Worm (Caenorhabditis elegans) whole organism, L4 larva: ENCODE results near the gene npr-10.
A peak's percentile ranks its signal among the peaks of the same experiment; 100 is the strongest.

Experiments
- F26F4.8 ChIP-seq: fragments of 200-800 bp; sonication (Bioruptor generic); conservative IDR thresholded peaks from 2 replicates; pipeline ENCODE4 v1.3.6; 2022; ENCODE audit warnings: missing genetic modification characterization, missing compliant biosample characterization
- F37D6.2 ChIP-seq: sonication (generic microtip); optimal IDR thresholded peaks from 2 replicates; lab custom pipeline; 2016; ENCODE audit warnings: mild to moderate bottlenecking, missing genetic modification characterization, missing compliant biosample characterization
- F49E8.2 ChIP-seq: sonication (generic microtip); optimal IDR thresholded peaks from 2 replicates; lab custom pipeline; 2016; ENCODE audit warnings: missing compliant biosample characterization, mild to moderate bottlenecking, missing genetic modification characterization, borderline replicate concordance
- R02D3.7 ChIP-seq: fragments of 150-350 bp; sonication (generic microtip); optimal IDR thresholded peaks from 3 replicates; lab custom pipeline; 2014; ENCODE audit warnings: missing biosample characterization, missing genetic modification characterization
- T20F7.1 ChIP-seq: fragments of 200-800 bp; sonication (Bioruptor generic); optimal IDR thresholded peaks from 2 replicates; lab custom pipeline; 2018; ENCODE audit warnings: mild to moderate bottlenecking, missing genetic modification characterization, missing compliant biosample characterization
- Y105C5A.15 ChIP-seq: fragments of 200-800 bp; sonication (Bioruptor generic); IDR thresholded peaks from 2 replicates; pipeline ENCODE4 v1.3.6; 2022; ENCODE audit warnings: missing genetic modification characterization, missing compliant biosample characterization
- Y48G9A.11 ChIP-seq: fragments of 200-800 bp; sonication (Bioruptor generic); IDR thresholded peaks from 2 replicates; pipeline ENCODE4 v1.3.6; 2022; ENCODE audit warnings: missing genetic modification reagents, missing genetic modification characterization, missing compliant biosample characterization
- Y75B8A.6 ChIP-seq: fragments of 200-800 bp; sonication (Bioruptor generic); IDR thresholded peaks from 2 replicates; pipeline ENCODE4 v1.3.6; 2022; ENCODE audit warnings: missing genetic modification reagents, missing genetic modification characterization, missing compliant biosample characterization
- aha-1 ChIP-seq: fragments of 150-350 bp; peaks from one replicate; lab custom pipeline; 2014; ENCODE audit warnings: missing biosample characterization, missing genetic modification characterization
- ceh-28 ChIP-seq: fragments of 150-350 bp; optimal IDR thresholded peaks from 2 replicates; lab custom pipeline; 2014; ENCODE audit warnings: missing biosample characterization, missing genetic modification reagents, missing genetic modification characterization
- ceh-62 ChIP-seq: sonication (generic microtip); optimal IDR thresholded peaks from 2 replicates; lab custom pipeline; 2017; ENCODE audit warnings: missing biosample characterization, missing genetic modification characterization
- cey-2 ChIP-seq: sonication (generic microtip); optimal IDR thresholded peaks from 3 replicates; lab custom pipeline; 2017; ENCODE audit warnings: missing genetic modification characterization, mild to moderate bottlenecking, missing compliant biosample characterization, antibody characterized with exemption, borderline replicate concordance; ENCODE audit not compliant: insufficient read depth
- daf-16 ChIP-seq, 3 experiments: sonication (generic microtip); optimal IDR thresholded peaks; 2 replicates each; lab custom pipeline; 2016 to 2017; ENCODE audit warnings: missing genetic modification characterization in 3 of 3, missing genetic modification reagents in 3 of 3, mild to moderate bottlenecking in 2 of 3, missing compliant biosample characterization in 2 of 3, missing biosample characterization in 1 of 3, moderate library complexity in 1 of 3
- dmd-6 ChIP-seq: fragments of 200-800 bp; sonication (Bioruptor generic); IDR thresholded peaks from 2 replicates; pipeline ENCODE4 v1.3.6; 2022; ENCODE audit warnings: missing genetic modification reagents, missing genetic modification characterization, missing compliant biosample characterization
- dmd-9 ChIP-seq: fragments of 200-800 bp; sonication (Bioruptor generic); IDR thresholded peaks from 2 replicates; pipeline ENCODE4 v1.3.6; 2022; ENCODE audit warnings: missing genetic modification reagents, missing genetic modification characterization, missing compliant biosample characterization
- duxl-1 ChIP-seq: sonication (generic microtip); optimal IDR thresholded peaks from 2 replicates; lab custom pipeline; 2016; ENCODE audit warnings: mild to moderate bottlenecking, missing genetic modification characterization, moderate library complexity, missing compliant biosample characterization; ENCODE audit not compliant: poor library complexity
- dve-1 ChIP-seq: sonication (generic microtip); optimal IDR thresholded peaks from 2 replicates; lab custom pipeline; 2017; ENCODE audit warnings: antibody characterized with exemption, mild to moderate bottlenecking, missing genetic modification characterization, missing compliant biosample characterization; ENCODE audit not compliant: insufficient read depth
- hif-1 ChIP-seq, 2 experiments: sonication (generic microtip); optimal IDR thresholded peaks; 2 replicates each; lab custom pipeline; 2016 to 2017; ENCODE audit warnings: missing compliant biosample characterization in 2 of 2, missing genetic modification characterization in 2 of 2, missing genetic modification reagents in 2 of 2, missing genotype in 2 of 2, mild to moderate bottlenecking in 1 of 2
- hlh-30 ChIP-seq: sonication (generic microtip); optimal IDR thresholded peaks from 2 replicates; lab custom pipeline; 2017; ENCODE audit warnings: antibody characterized with exemption, mild to moderate bottlenecking, missing genetic modification characterization, missing compliant biosample characterization; ENCODE audit not compliant: insufficient read depth
- lim-7 ChIP-seq: fragments of 200-800 bp; sonication (Bioruptor generic); IDR thresholded peaks from 2 replicates; pipeline ENCODE4 v1.3.6; 2022; ENCODE audit warnings: missing genetic modification characterization, missing compliant biosample characterization
- lin-1 ChIP-seq: fragments of 200-800 bp; sonication (Bioruptor generic); IDR thresholded peaks from 2 replicates; pipeline ENCODE4 v1.3.6; 2022; ENCODE audit warnings: missing genetic modification reagents, missing genetic modification characterization, missing compliant biosample characterization
- lin-13 ChIP-seq: fragments of 150-350 bp; optimal IDR thresholded peaks from 2 replicates; lab custom pipeline; 2014; ENCODE audit warnings: missing biosample characterization, missing genetic modification reagents, missing genetic modification characterization
- lin-38 ChIP-seq: fragments of 200-800 bp; sonication (Bioruptor generic); IDR thresholded peaks from 2 replicates; pipeline ENCODE4 v1.3.6; 2022; ENCODE audit warnings: missing genetic modification reagents, missing genetic modification characterization, missing compliant biosample characterization
- lir-3 ChIP-seq: sonication (generic microtip); optimal IDR thresholded peaks from 2 replicates; lab custom pipeline; 2016; ENCODE audit warnings: mild to moderate bottlenecking, missing genetic modification characterization, missing compliant biosample characterization
- lsy-2 ChIP-seq, 2 experiments: fragments of 150-350 bp in 1 of 2; sonication (generic microtip) in 1 of 2; optimal IDR thresholded peaks; 2 replicates each; lab custom pipeline; 2014 to 2017; ENCODE audit warnings: missing biosample characterization in 2 of 2, missing genetic modification characterization in 2 of 2
- madf-5 ChIP-seq, 2 experiments: fragments of 200-800 bp; sonication (Bioruptor generic); IDR thresholded peaks; 2 replicates each; pipeline ENCODE4 v1.3.6; 2022; ENCODE audit warnings: missing compliant biosample characterization in 2 of 2, missing genetic modification characterization in 2 of 2
- madf-9 ChIP-seq: fragments of 200-800 bp; sonication (Bioruptor generic); conservative IDR thresholded peaks from 2 replicates; pipeline ENCODE4 v1.3.6; 2022; ENCODE audit warnings: missing genetic modification reagents, missing genetic modification characterization, missing compliant biosample characterization
- mxl-3 ChIP-seq: fragments of 200-800 bp; sonication (Bioruptor generic); optimal IDR thresholded peaks from 2 replicates; lab custom pipeline; 2018; ENCODE audit warnings: mild to moderate bottlenecking, missing genetic modification characterization, missing compliant biosample characterization
- nhr-102 ChIP-seq: sonication (generic microtip); optimal IDR thresholded peaks from 2 replicates; lab custom pipeline; 2016; ENCODE audit warnings: mild to moderate bottlenecking, missing genetic modification characterization, moderate library complexity, missing compliant biosample characterization
- nhr-25 ChIP-seq: sonication (generic microtip); optimal IDR thresholded peaks from 2 replicates; lab custom pipeline; 2017; ENCODE audit warnings: missing genetic modification characterization, mild to moderate bottlenecking, missing compliant biosample characterization, antibody characterized with exemption, moderate library complexity, borderline replicate concordance; ENCODE audit not compliant: insufficient read depth
- nhr-28 ChIP-seq: fragments of 150-350 bp; optimal IDR thresholded peaks from 2 replicates; lab custom pipeline; 2014; ENCODE audit warnings: missing biosample characterization, missing genetic modification characterization
- nhr-41 ChIP-seq: fragments of 200-800 bp; sonication (Bioruptor generic); IDR thresholded peaks from 2 replicates; pipeline ENCODE4 v1.3.6; 2022; ENCODE audit warnings: missing genetic modification reagents, missing genetic modification characterization, missing compliant biosample characterization
- nhr-48 ChIP-seq: sonication (generic microtip); optimal IDR thresholded peaks from 2 replicates; lab custom pipeline; 2016; ENCODE audit warnings: mild to moderate bottlenecking, missing genetic modification characterization, missing compliant biosample characterization
- nhr-6 ChIP-seq: fragments of 150-350 bp; optimal IDR thresholded peaks from 2 replicates; lab custom pipeline; 2014; ENCODE audit warnings: missing biosample characterization, missing genetic modification characterization
- nhr-77 ChIP-seq: fragments of 150-350 bp; optimal IDR thresholded peaks from 2 replicates; lab custom pipeline; 2014; ENCODE audit warnings: missing biosample characterization, missing genetic modification characterization
- pqm-1 ChIP-seq: sonication (generic microtip); optimal IDR thresholded peaks from 2 replicates; lab custom pipeline; 2017; ENCODE audit warnings: missing biosample characterization, missing genetic modification characterization
- saeg-2 ChIP-seq: fragments of 200-800 bp; sonication (Bioruptor generic); IDR thresholded peaks from 2 replicates; pipeline ENCODE4 v1.3.6; 2022; ENCODE audit warnings: missing genetic modification reagents, missing genetic modification characterization, missing compliant biosample characterization
- spr-1 ChIP-seq: sonication (generic microtip); optimal IDR thresholded peaks from 2 replicates; lab custom pipeline; 2016; ENCODE audit warnings: mild to moderate bottlenecking, missing genetic modification characterization, missing compliant biosample characterization
- spr-3 ChIP-seq: fragments of 200-800 bp; sonication (Bioruptor generic); optimal IDR thresholded peaks from 2 replicates; lab custom pipeline; 2018; ENCODE audit warnings: mild to moderate bottlenecking, missing genetic modification characterization, missing compliant biosample characterization
- tra-1 ChIP-seq: fragments of 200-800 bp; sonication (Bioruptor generic); IDR thresholded peaks from 2 replicates; pipeline ENCODE4 v1.3.6; 2022; ENCODE audit warnings: missing genetic modification reagents, missing genetic modification characterization, missing compliant biosample characterization
- unc-130 ChIP-seq: sonication (generic microtip); optimal IDR thresholded peaks from 2 replicates; lab custom pipeline; 2016; ENCODE audit warnings: missing genetic modification reagents, missing genetic modification characterization, missing compliant biosample characterization
- unc-62 ChIP-seq, 3 experiments: fragments of 150-350 bp in 1 of 3; sonication (generic microtip); optimal IDR thresholded peaks in 2 of 3; peaks in 1 of 3; 1 replicate in 1 of 3; 2 replicates in 2 of 3; lab custom pipeline; 2014 to 2017; ENCODE audit warnings: missing biosample characterization in 3 of 3, missing genetic modification characterization in 3 of 3, missing genetic modification reagents in 3 of 3, missing genotype in 1 of 3
- vab-7 ChIP-seq: fragments of 200-800 bp; sonication (Bioruptor generic); IDR thresholded peaks from 2 replicates; pipeline ENCODE4 v1.3.6; 2022; ENCODE audit warnings: missing genetic modification reagents, missing genetic modification characterization, missing compliant biosample characterization
- zag-1 ChIP-seq: fragments of 150-350 bp; optimal IDR thresholded peaks from 2 replicates; lab custom pipeline; 2014; ENCODE audit warnings: missing biosample characterization, missing genetic modification characterization
- zfp-3 ChIP-seq: fragments of 200-800 bp; sonication (Bioruptor generic); conservative IDR thresholded peaks from 2 replicates; pipeline ENCODE4 v1.3.6; 2022; ENCODE audit warnings: missing genetic modification reagents, missing genetic modification characterization, missing compliant biosample characterization
- ztf-7 ChIP-seq: fragments of 150-350 bp; optimal IDR thresholded peaks from 2 replicates; lab custom pipeline; 2014; ENCODE audit warnings: missing biosample characterization, missing genetic modification characterization

Gene npr-10

ce11 chrX:13041830-13042229 lies 9.3 kb upstream of the npr-10 start:
- TF ChIP-seq dmd-6 (GFP tag; lab: Robert Waterston, UW) (no peak), ceh-28 (no peak), lir-3 (no peak), lsy-2 (tag; optimal IDR thresholded peaks at IDR 0.05; lab: Kevin White, UChicago) (no peak), madf-9 (no peak), R02D3.7 (tag; lab: Kevin White, UChicago) (no peak), lin-1 (GFP tag; lab: Robert Waterston, UW) (no peak), aha-1 (peak; percentile 74), F37D6.2 (tag; lab: Kevin White, UChicago) (no peak), hlh-30 (peak; percentile 58), cey-2 (tag; lab: Kevin White, UChicago) (no peak), lin-38 (GFP tag; lab: Robert Waterston, UW) (no peak)
- TF ChIP-seq, all 104 proteins: peak for 2

- peak; percentile 79; the same call in 1 of the 2 replicates for TF ChIP-seq F26F4.8 (GFP tag; lab: Robert Waterston, UW)
- peak; percentile 84 for TF ChIP-seq dmd-9 (GFP tag; lab: Robert Waterston, UW)
- no peak for TF ChIP-seq Y105C5A.15
- peak; percentile 74 for TF ChIP-seq lim-7
- TF ChIP-seq F49E8.2 = peak; percentile 15
- no peak for TF ChIP-seq pqm-1 (tag; lab: Kevin White, UChicago)
- no peak for TF ChIP-seq hif-1 (tag; optimal IDR thresholded peaks at IDR 0.05; lab: Kevin White, UChicago)
- no peak for TF ChIP-seq nhr-6 (tag; lab: Kevin White, UChicago)
- TF ChIP-seq mxl-3 (GFP tag; lab: Kevin White, UChicago) = peak; percentile 32
- peak; percentile 74 for TF ChIP-seq nhr-41
- TF ChIP-seq zag-1 = no peak
- TF ChIP-seq tra-1 (GFP tag; lab: Robert Waterston, UW) = peak; percentile 70; the same call in 1 of the 2 replicates
- TF ChIP-seq Y48G9A.11 = peak; percentile 78; the same call in 1 of the 2 replicates
- TF ChIP-seq spr-3 (GFP tag; lab: Kevin White, UChicago) = peak; percentile 12
- TF ChIP-seq dve-1 = peak; percentile 83
- TF ChIP-seq daf-16 (GFP tag; optimal IDR thresholded peaks at IDR 0.05; lab: Kevin White, UChicago) = peak; percentile 67 to 89
- peak; percentile 96 for TF ChIP-seq daf-16 (tag; optimal IDR thresholded peaks at IDR 0.05; lab: Kevin White, UChicago)
- peak in 1 of 2 experiments; percentile 41 for TF ChIP-seq unc-62 (GFP tag; optimal IDR thresholded peaks at IDR 0.05 in 1 of 2; lab: Kevin White, UChicago)
- no peak for TF ChIP-seq unc-62 (tag; optimal IDR thresholded peaks at IDR 0.05; lab: Kevin White, UChicago)
- TF ChIP-seq nhr-25 (tag; lab: Kevin White, UChicago) = peak; percentile 1
- peak; percentile 26 for TF ChIP-seq spr-1 (tag; lab: Kevin White, UChicago)
- TF ChIP-seq zfp-3 (GFP tag; lab: Robert Waterston, UW) = 0 out of 2 replicates have a peak, but pooled peaks have one; percentile 43
- peak; percentile 43 for TF ChIP-seq ztf-7
- TF ChIP-seq duxl-1 (tag; lab: Kevin White, UChicago) = peak; percentile 11
- peak; percentile 45 for TF ChIP-seq unc-130 (GFP tag; lab: Kevin White, UChicago)
- peak; percentile 58 for TF ChIP-seq nhr-48 (tag; lab: Kevin White, UChicago)
- TF ChIP-seq nhr-102 (tag; lab: Kevin White, UChicago) = no peak
- no peak for TF ChIP-seq ceh-62 (tag; lab: Kevin White, UChicago)
- peak; percentile 59; the same call in 1 of the 2 replicates for TF ChIP-seq lin-1 (GFP tag; lab: Robert Waterston, UW)
- peak; percentile 58 for TF ChIP-seq lir-3
- peak; percentile 63 for TF ChIP-seq lin-13 (GFP tag; lab: Kevin White, UChicago)
- TF ChIP-seq aha-1 = peak; percentile 86
- peak in 1 of 2 experiments; percentile 80; a peak in 1 of 4 replicates for TF ChIP-seq madf-5 (GFP tag; IDR thresholded peaks at IDR 0.05; lab: Robert Waterston, UW)
- peak; percentile 18 for TF ChIP-seq nhr-77
- peak; percentile 71 for TF ChIP-seq vab-7 (GFP tag; lab: Robert Waterston, UW)
- peak; percentile 54 for TF ChIP-seq hlh-30
- peak; percentile 58; the same call in 1 of the 2 replicates for TF ChIP-seq Y75B8A.6 (GFP tag; lab: Robert Waterston, UW)
- TF ChIP-seq saeg-2 = peak; percentile 62; the same call in 1 of the 2 replicates
- peak; percentile 27 for TF ChIP-seq nhr-28 (tag; lab: Kevin White, UChicago)
- peak; percentile 25 for TF ChIP-seq T20F7.1 (GFP tag; lab: Kevin White, UChicago)
- no peak for TF ChIP-seq cey-2 (tag; lab: Kevin White, UChicago)
These were observed 6.3 kb upstream of the npr-10 start for ce11 chrX:13038791-13039190.
